Worm (Caenorhabditis elegans) whole organism, young adult: ENCODE results near the gene mks-2.

Source experiments
- B0261.1 ChIP-seq: sonication (generic microtip); optimal IDR thresholded peaks from 2 replicates; lab custom pipeline; 2016; ENCODE audit warnings: mild to moderate bottlenecking, missing genetic modification characterization, moderate library complexity, missing compliant biosample characterization
- F33H1.4 ChIP-seq: fragments of 200-800 bp; sonication (Bioruptor generic); IDR thresholded peaks from 2 replicates; pipeline ENCODE4 v1.3.6; 2022; ENCODE audit warnings: missing genetic modification reagents, missing genetic modification characterization, missing compliant biosample characterization
- F37B4.10 ChIP-seq: fragments of 200-800 bp; sonication (Bioruptor generic); IDR thresholded peaks from 2 replicates; pipeline ENCODE4 v1.3.6; 2022; ENCODE audit warnings: missing genetic modification characterization, missing compliant biosample characterization
- F52B5.7 ChIP-seq: sonication (generic microtip); optimal IDR thresholded peaks from 2 replicates; lab custom pipeline; 2016; ENCODE audit warnings: mild to moderate bottlenecking, missing genetic modification characterization, missing compliant biosample characterization
- F55B11.4 ChIP-seq: sonication (generic microtip); optimal IDR thresholded peaks from 2 replicates; lab custom pipeline; 2016; ENCODE audit warnings: missing compliant biosample characterization, missing genetic modification characterization, borderline replicate concordance; ENCODE audit not compliant: insufficient read depth
- F57A8.1 ChIP-seq: fragments of 200-800 bp; sonication (Bioruptor generic); optimal IDR thresholded peaks from 2 replicates; lab custom pipeline; 2018; ENCODE audit warnings: mild to moderate bottlenecking, missing genetic modification characterization, moderate library complexity, missing compliant biosample characterization
- K12H6.12 ChIP-seq: fragments of 200-800 bp; sonication (Bioruptor generic); optimal IDR thresholded peaks from 2 replicates; lab custom pipeline; 2018; ENCODE audit warnings: mild to moderate bottlenecking, missing genetic modification characterization, missing compliant biosample characterization
- Y67H2A.10 ChIP-seq: fragments of 200-800 bp; sonication (Bioruptor generic); conservative IDR thresholded peaks from 2 replicates; pipeline ENCODE4 v1.3.6; 2022; ENCODE audit warnings: missing genetic modification reagents, missing genetic modification characterization, missing compliant biosample characterization
- Y79H2A.3 ChIP-seq: fragments of 200-800 bp; sonication (Bioruptor generic); conservative IDR thresholded peaks from 2 replicates; pipeline ENCODE4 v1.3.6; 2022; ENCODE audit warnings: missing genetic modification reagents, missing genetic modification characterization, missing compliant biosample characterization
- akir-1 ChIP-seq: fragments of 200-800 bp; sonication (Bioruptor generic); optimal IDR thresholded peaks from 2 replicates; lab custom pipeline; 2018; ENCODE audit warnings: mild to moderate bottlenecking, missing genetic modification characterization, moderate library complexity, missing compliant biosample characterization
- aptf-2 ChIP-seq: fragments of 200-800 bp; sonication (Bioruptor generic); conservative IDR thresholded peaks from 2 replicates; pipeline ENCODE4 v1.3.6; 2022; ENCODE audit warnings: missing genetic modification reagents, missing genetic modification characterization, missing compliant biosample characterization
- bed-1 ChIP-seq: fragments of 200-800 bp; sonication (Bioruptor generic); IDR thresholded peaks from 2 replicates; pipeline ENCODE4 v1.3.6; 2022; ENCODE audit warnings: missing genetic modification reagents, missing genetic modification characterization, missing compliant biosample characterization
- bed-2 ChIP-seq: fragments of 200-800 bp; sonication (Bioruptor generic); IDR thresholded peaks from 2 replicates; pipeline ENCODE4 v1.3.6; 2022; ENCODE audit warnings: missing genetic modification reagents, missing genetic modification characterization, missing compliant biosample characterization
- cebp-1 ChIP-seq, 2 experiments: fragments of 200-800 bp in 1 of 2; sonication (Bioruptor generic) in 1 of 2; sonication (generic microtip) in 1 of 2; IDR thresholded peaks in 1 of 2; optimal IDR thresholded peaks in 1 of 2; 2 replicates each; pipeline versions ENCODE4 v1.3.6 to Lab custom; 2017 to 2022; ENCODE audit warnings: missing compliant biosample characterization in 2 of 2, missing genetic modification characterization in 2 of 2, mild to moderate bottlenecking in 1 of 2, missing genetic modification reagents in 1 of 2, moderate library complexity in 1 of 2
- ceh-27 ChIP-seq: fragments of 200-800 bp; sonication (Bioruptor generic); optimal IDR thresholded peaks from 2 replicates; lab custom pipeline; 2018; ENCODE audit warnings: mild to moderate bottlenecking, missing genetic modification characterization, moderate library complexity, missing compliant biosample characterization
- die-1 ChIP-seq: sonication (generic microtip); optimal IDR thresholded peaks from 2 replicates; lab custom pipeline; 2016; ENCODE audit warnings: missing genotype, mild to moderate bottlenecking, missing genetic modification characterization, missing compliant biosample characterization
- dpff-1 ChIP-seq: sonication (generic microtip); optimal IDR thresholded peaks from 2 replicates; lab custom pipeline; 2017; ENCODE audit warnings: mild to moderate bottlenecking, missing genetic modification characterization, missing compliant biosample characterization
- efl-1 ChIP-seq: fragments of 150-350 bp; optimal IDR thresholded peaks from 2 replicates; lab custom pipeline; 2014; ENCODE audit warnings: missing biosample characterization, missing genetic modification reagents, missing genetic modification characterization
- egrh-3 ChIP-seq: fragments of 200-800 bp; sonication (Bioruptor generic); IDR thresholded peaks from 2 replicates; pipeline ENCODE4 v1.3.6; 2022; ENCODE audit warnings: missing genetic modification reagents, missing genetic modification characterization, missing compliant biosample characterization
- hmg-1.2 ChIP-seq: fragments of 200-800 bp; sonication (Bioruptor generic); IDR thresholded peaks from 2 replicates; pipeline ENCODE4 v1.3.6; 2022; ENCODE audit warnings: missing genetic modification reagents, missing genetic modification characterization, missing compliant biosample characterization
- lin-40 ChIP-seq: sonication (generic microtip); optimal IDR thresholded peaks from 2 replicates; lab custom pipeline; 2016; ENCODE audit warnings: missing genetic modification characterization, mild to moderate bottlenecking, missing compliant biosample characterization, missing genotype, missing genetic modification reagents
- lsl-1 ChIP-seq: fragments of 200-800 bp; sonication (Bioruptor generic); optimal IDR thresholded peaks from 2 replicates; lab custom pipeline; 2018; ENCODE audit warnings: mild to moderate bottlenecking, missing genetic modification characterization, moderate library complexity, missing compliant biosample characterization
- lsy-27 ChIP-seq: sonication (generic microtip); optimal IDR thresholded peaks from 2 replicates; lab custom pipeline; 2017; ENCODE audit warnings: missing genetic modification characterization, mild to moderate bottlenecking, missing compliant biosample characterization, antibody characterized with exemption, missing genotype, borderline replicate concordance; ENCODE audit not compliant: insufficient read depth
- madf-8 ChIP-seq: fragments of 200-800 bp; sonication (Bioruptor generic); conservative IDR thresholded peaks from 2 replicates; pipeline ENCODE4 v1.3.6; 2022; ENCODE audit warnings: missing genetic modification reagents, missing genetic modification characterization, missing compliant biosample characterization
- mes-4 ChIP-seq: sonication (generic microtip); optimal IDR thresholded peaks from 2 replicates; lab custom pipeline; 2016; ENCODE audit warnings: missing genotype, missing genetic modification characterization, missing compliant biosample characterization
- nhr-120 ChIP-seq: fragments of 200-800 bp; sonication (Bioruptor generic); IDR thresholded peaks from 2 replicates; pipeline ENCODE4 v1.3.6; 2022; ENCODE audit warnings: missing genetic modification characterization, missing compliant biosample characterization
- nhr-179 ChIP-seq: sonication (generic microtip); optimal IDR thresholded peaks from 2 replicates; lab custom pipeline; 2016; ENCODE audit warnings: mild to moderate bottlenecking, missing genetic modification characterization, missing compliant biosample characterization
- pha-4 ChIP-seq: fragments of 150-350 bp; sonication (generic microtip); optimal IDR thresholded peaks from 2 replicates; lab custom pipeline; 2014; ENCODE audit warnings: missing biosample characterization, missing genetic modification reagents, missing genetic modification characterization
- rec-8 ChIP-seq, 2 experiments: sonication (generic microtip); optimal IDR thresholded peaks; 2 replicates each; lab custom pipeline; 2016; ENCODE audit warnings: mild to moderate bottlenecking in 2 of 2, missing genetic modification characterization in 2 of 2, missing genetic modification reagents in 2 of 2, missing genotype in 2 of 2, missing biosample characterization in 1 of 2, missing compliant biosample characterization in 1 of 2, moderate library complexity in 1 of 2
- snpc-4 ChIP-seq, 5 experiments: fragments of 150-350 bp in 1 of 5; sonication (generic microtip) in 4 of 5; optimal IDR thresholded peaks; 2 replicates each; lab custom pipeline; 2014 to 2018; ENCODE audit warnings: missing genetic modification characterization in 5 of 5, missing biosample characterization in 3 of 5, antibody characterized with exemption in 2 of 5, mild to moderate bottlenecking in 2 of 5, missing compliant biosample characterization in 2 of 5, missing genotype in 2 of 5, moderate library complexity in 2 of 5, missing genetic modification reagents in 1 of 5
- tlf-1 ChIP-seq: fragments of 200-800 bp; sonication (Bioruptor generic); optimal IDR thresholded peaks from 2 replicates; lab custom pipeline; 2018; ENCODE audit warnings: mild to moderate bottlenecking, missing genetic modification characterization, missing compliant biosample characterization
- unc-130 ChIP-seq: sonication (generic microtip); optimal IDR thresholded peaks from 2 replicates; lab custom pipeline; 2016; ENCODE audit warnings: missing genetic modification reagents, missing genetic modification characterization, missing compliant biosample characterization
- xnd-1 ChIP-seq: sonication (generic microtip); optimal IDR thresholded peaks from 2 replicates; lab custom pipeline; 2016; ENCODE audit warnings: missing genotype, missing genetic modification reagents, missing genetic modification characterization, missing compliant biosample characterization
- zfh-2 ChIP-seq: fragments of 200-800 bp; sonication (Bioruptor generic); conservative IDR thresholded peaks from 2 replicates; pipeline ENCODE4 v1.3.6; 2022; ENCODE audit warnings: missing genetic modification reagents, missing genetic modification characterization, missing compliant biosample characterization
- zim-3 ChIP-seq: sonication (generic microtip); optimal IDR thresholded peaks from 2 replicates; lab custom pipeline; 2017; ENCODE audit warnings: mild to moderate bottlenecking, missing genetic modification characterization, moderate library complexity, missing compliant biosample characterization
- ztf-18 ChIP-seq: sonication (generic microtip); optimal IDR thresholded peaks from 2 replicates; lab custom pipeline; 2016; ENCODE audit warnings: missing genotype, mild to moderate bottlenecking, missing genetic modification characterization, missing compliant biosample characterization

Gene mks-2

DNA sequence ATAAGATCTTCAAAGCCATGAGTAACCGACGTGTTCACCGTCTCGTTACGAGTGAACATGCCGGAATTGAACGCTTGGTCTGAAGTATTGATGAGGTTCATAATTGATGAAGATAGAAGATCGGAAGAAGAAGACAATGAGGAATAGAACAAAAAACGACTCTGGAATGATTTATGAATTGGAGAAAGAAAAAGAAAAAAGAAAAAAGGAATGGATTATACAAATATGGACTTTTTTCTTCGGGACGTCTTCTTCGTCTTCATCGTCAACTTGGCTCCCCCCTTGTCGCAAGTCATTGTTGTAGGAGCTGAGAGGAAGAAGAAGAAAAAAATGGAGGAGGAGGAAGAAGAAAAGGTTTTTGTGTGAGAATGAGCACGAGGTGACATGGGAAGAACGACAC lies 7.7 kb upstream of the mks-2 start, which contains the start of gene srsy-2:
srsy-2 (minus strand) TSS at position 101 of the 400 bp plus-strand sequence.
- TF ChIP-seq egrh-3 (GFP tag; lab: Robert Waterston, UW) (no peak), nhr-120 (GFP tag; lab: Robert Waterston, UW) (no peak)

DNA sequence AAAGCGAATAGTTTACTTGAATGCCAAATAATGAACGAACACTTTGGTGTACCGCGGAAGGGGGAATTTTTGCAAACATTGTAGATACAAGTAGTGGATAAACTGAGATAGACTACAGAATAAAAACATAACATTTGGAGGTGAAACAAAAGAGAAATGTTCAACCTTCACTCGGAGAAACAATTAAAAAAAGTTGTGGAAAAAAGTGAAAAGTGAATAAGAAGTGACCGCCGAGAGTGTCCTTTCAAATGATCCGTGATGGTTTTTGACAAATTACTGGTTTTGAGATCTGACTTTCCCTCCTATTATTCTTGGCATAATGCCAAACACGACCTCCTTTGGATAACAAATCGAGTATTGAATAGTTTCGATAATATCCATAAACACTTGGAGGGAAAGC lies 4.5 kb upstream of the mks-2 start:
- TF ChIP-seq pha-4 (tag; lab: Kevin White, UChicago) = no peak
- TF ChIP-seq lsy-27 (tag; lab: Kevin White, UChicago) = no peak
- no peak for TF ChIP-seq rec-8 (tag; optimal IDR thresholded peaks at IDR 0.05; lab: Kevin White, UChicago)
- no peak for TF ChIP-seq Y79H2A.3 (GFP tag; lab: Robert Waterston, UW)
- no peak for TF ChIP-seq ztf-18 (tag; lab: Kevin White, UChicago)
- TF ChIP-seq cebp-1 (GFP tag; IDR thresholded peaks at IDR 0.05; lab: Robert Waterston, UW) = no peak
- TF ChIP-seq cebp-1 (tag; optimal IDR thresholded peaks at IDR 0.05; lab: Kevin White, UChicago) = no peak
- no peak for TF ChIP-seq hmg-1.2
- no peak for TF ChIP-seq tlf-1 (GFP tag; lab: Kevin White, UChicago)
- TF ChIP-seq unc-130 (GFP tag; lab: Kevin White, UChicago) = no peak
- no peak for TF ChIP-seq bed-2 (GFP tag; lab: Robert Waterston, UW)
- no peak for TF ChIP-seq F52B5.7
- TF ChIP-seq lsl-1 (GFP tag; lab: Kevin White, UChicago) = no peak
- TF ChIP-seq Y67H2A.10 (GFP tag; lab: Robert Waterston, UW) = no peak
- TF ChIP-seq K12H6.12 (tag; lab: Kevin White, UChicago) = no peak
- no peak for TF ChIP-seq dpff-1 (tag; lab: Kevin White, UChicago)
- TF ChIP-seq F37B4.10 (GFP tag; lab: Robert Waterston, UW) = no peak
- no peak for TF ChIP-seq F57A8.1
- no peak for TF ChIP-seq zfh-2 (GFP tag; lab: Robert Waterston, UW)
- TF ChIP-seq F33H1.4 (GFP tag; lab: Robert Waterston, UW) = no peak

DNA sequence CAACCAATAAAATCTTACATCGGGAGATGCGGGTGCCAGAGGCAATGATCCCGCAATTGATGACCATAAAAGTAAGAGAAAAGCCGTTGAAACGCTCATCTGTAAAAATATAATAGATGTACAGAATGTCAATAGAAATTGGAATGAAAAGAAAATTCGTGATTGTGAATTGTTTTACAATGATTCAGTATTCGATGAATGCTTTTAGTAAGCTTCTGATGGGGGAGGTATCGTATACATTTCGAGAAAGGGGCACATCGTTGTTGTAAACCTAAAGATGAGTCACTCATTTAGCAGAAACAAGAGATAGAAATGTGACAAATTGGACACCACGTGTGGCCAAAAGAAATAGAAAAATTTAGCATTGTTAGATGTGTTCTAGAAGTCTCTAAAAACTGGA lies 3.3 kb upstream of the mks-2 start, which contains the start of gene C30B5.6:
C30B5.6 (minus strand) TSS at position 101 of the 400 bp plus-strand sequence.
- TF ChIP-seq zim-3 (tag; lab: Kevin White, UChicago) (no peak), B0261.1 (tag; lab: Kevin White, UChicago) (no peak), nhr-179 (no peak), mes-4 (no peak), akir-1 (GFP tag; lab: Kevin White, UChicago) (no peak), die-1 (no peak), xnd-1 (no peak), madf-8 (no peak), aptf-2 (GFP tag; lab: Robert Waterston, UW) (no peak), lin-40 (tag; lab: Kevin White, UChicago) (no peak), efl-1 (GFP tag; lab: Kevin White, UChicago) (no peak), egrh-3 (GFP tag; lab: Robert Waterston, UW) (no peak), bed-1 (GFP tag; lab: Robert Waterston, UW) (no peak), bed-2 (GFP tag; lab: Robert Waterston, UW) (no peak), snpc-4 (GFP tag; optimal IDR thresholded peaks at IDR 0.05; lab: Kevin White, UChicago) (no peak), snpc-4 (tag; optimal IDR thresholded peaks at IDR 0.05; lab: Kevin White, UChicago) (no peak), F55B11.4 (tag; lab: Kevin White, UChicago) (no peak), ceh-27 (GFP tag; lab: Kevin White, UChicago) (no peak)
